Fruit fly (Drosophila melanogaster) whole organism, adult: ENCODE results near the gene sicily.

ENCODE experiments used
- CG33017 ChIP-seq: fragments of 200-800 bp; sonication (Bioruptor generic); optimal IDR thresholded peaks from 2 replicates; lab custom pipeline; 2018; ENCODE audit warnings: missing biosample characterization, mild to moderate bottlenecking, missing genetic modification characterization, moderate library complexity
- CG5204 ChIP-seq: fragments of 200-800 bp; sonication (Bioruptor generic); optimal IDR thresholded peaks from 2 replicates; lab custom pipeline; 2016; ENCODE audit warnings: missing biosample characterization, missing genetic modification characterization
- CG7045 ChIP-seq: fragments of 200-800 bp; sonication (Bioruptor generic); optimal IDR thresholded peaks from 2 replicates; lab custom pipeline; 2017; ENCODE audit warnings: missing biosample characterization, mild to moderate bottlenecking, missing genetic modification characterization
- Clk ChIP-seq: fragments of 200-800 bp; sonication (Bioruptor generic); optimal IDR thresholded peaks from 2 replicates; lab custom pipeline; 2017; ENCODE audit warnings: missing biosample characterization, missing genetic modification characterization
- Crg-1 ChIP-seq: fragments of 200-800 bp; sonication (Bioruptor generic); optimal IDR thresholded peaks from 2 replicates; lab custom pipeline; 2016; ENCODE audit warnings: missing biosample characterization, missing genetic modification characterization
- Mnt ChIP-seq: fragments of 200-800 bp; sonication (Bioruptor generic); optimal IDR thresholded peaks from 2 replicates; lab custom pipeline; 2016; ENCODE audit warnings: missing biosample characterization, mild to moderate bottlenecking, missing genetic modification characterization
- cic ChIP-seq: fragments of 200-800 bp; sonication (Bioruptor generic); optimal IDR thresholded peaks from 2 replicates; lab custom pipeline; 2017; ENCODE audit warnings: missing biosample characterization, mild to moderate bottlenecking, missing genetic modification characterization, moderate library complexity
- cnc ChIP-seq, 2 experiments: fragments of >200 bp; optimal IDR thresholded peaks; 2 replicates each; lab custom pipeline; 2017
- kay ChIP-seq: fragments of 200-800 bp; sonication (Bioruptor generic); peaks from one replicate; lab custom pipeline; 2016; ENCODE audit warnings: missing biosample characterization, missing genetic modification characterization, borderline replicate concordance
- pad ChIP-seq: fragments of 200-800 bp; sonication (Bioruptor generic); optimal IDR thresholded peaks from 3 replicates; lab custom pipeline; 2017; ENCODE audit warnings: missing biosample characterization, missing genetic modification characterization, mild to moderate bottlenecking, moderate library complexity, missing genetic modification reagents
- toe ChIP-seq: fragments of 200-800 bp; sonication (Bioruptor generic); optimal IDR thresholded peaks from 2 replicates; lab custom pipeline; 2016; ENCODE audit warnings: missing biosample characterization, missing genetic modification characterization

DNA sequence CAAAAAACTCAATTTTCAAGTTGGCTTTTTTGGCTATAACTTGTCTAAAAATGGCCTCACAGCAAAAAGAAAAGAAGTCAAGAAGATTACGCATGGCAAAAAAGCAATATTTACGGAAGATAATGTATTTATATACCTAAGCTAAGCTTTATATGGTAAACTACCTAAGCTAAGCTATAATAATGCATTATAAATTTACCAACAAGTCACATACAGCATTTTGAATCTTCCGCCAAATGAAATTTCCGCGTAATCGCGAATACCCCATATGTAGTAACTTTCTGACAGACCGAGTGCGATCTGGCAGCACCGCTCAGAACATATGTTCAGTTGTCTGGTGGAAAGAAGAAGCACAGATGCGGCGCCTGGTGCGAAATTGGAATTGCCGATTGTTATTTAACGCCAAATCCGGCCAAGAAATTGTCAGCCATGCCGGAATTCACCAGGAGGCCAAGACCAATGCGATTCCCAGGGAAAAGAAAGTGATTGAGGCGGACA, at the start of gene sicily:
- TF ChIP-seq toe (GFP tag; lab: Kevin White, UChicago) (no peak), Crg-1 (GFP tag; lab: Kevin White, UChicago) (no peak), kay (no peak), CG7045 (no peak), Clk (GFP tag; lab: Kevin White, UChicago) (no peak), cnc (optimal IDR thresholded peaks at IDR 0.05; lab: Kevin White, UChicago) (no peak), CG33017 (tag; lab: Kevin White, UChicago) (no peak), CG5204 (GFP tag; lab: Kevin White, UChicago) (no peak), Mnt (no peak), cic (GFP tag; lab: Kevin White, UChicago) (no peak), pad (no peak)
